Fruit fly (Drosophila melanogaster) S2 (cell line): ENCODE measurements around the gene Gr64c.

Source experiments
- CG8478 ChIP-seq: fragments of >200 bp; optimal IDR thresholded peaks from 2 replicates; lab custom pipeline; 2018
- CTCF ChIP-seq, 2 experiments: fragments of >200 bp; optimal IDR thresholded peaks; 2 replicates each; lab custom pipeline; 2018

dm6 chr3L:4069069-4069468, 40.7 kb downstream of the Gr64c start, which contains the start of gene CG32259:
- TF ChIP-seq CG8478 (lab: Kevin White, UChicago) (no peak), CTCF (optimal IDR thresholded peaks at IDR 0.05; lab: Kevin White, UChicago) (no peak)
